Fruit fly (Drosophila melanogaster): ENCODE measurements around the gene nrm.

DNA sequence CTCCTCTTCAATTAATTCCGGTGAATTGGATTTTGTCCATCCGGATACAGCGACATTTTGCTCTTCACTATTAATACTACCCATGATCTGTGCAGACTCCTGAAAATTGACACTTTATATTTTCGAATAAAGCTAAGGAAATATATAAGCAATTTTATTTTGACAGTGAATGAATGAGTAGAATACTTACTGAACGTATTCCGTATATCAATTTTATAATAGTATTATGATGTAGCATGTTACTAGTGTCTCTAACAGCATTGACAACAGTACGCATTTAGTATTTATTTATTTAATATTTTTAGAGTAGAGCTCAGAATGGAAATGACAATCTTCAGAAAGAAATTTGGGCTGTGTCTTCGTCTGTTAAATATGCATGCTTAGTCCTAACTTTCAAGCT, 43.0 kb upstream of the nrm start, which contains the start of gene CG32461:
- TF ChIP-seq CG8478 (optimal IDR thresholded peaks at IDR 0.05) (no peak), EcR (GFP tag; optimal IDR thresholded peaks at IDR 0.05) (no peak)

All from whole organism.